Fruit fly (Drosophila melanogaster) whole organism, embryonic: ENCODE results near the gene capu.
A peak's percentile ranks its signal among the peaks of the same experiment; 100 is the strongest.

Experiments
- Blimp-1 ChIP-seq: fragments of 200-800 bp; sonication (Bioruptor generic); optimal IDR thresholded peaks from 3 replicates; lab custom pipeline; 2018; ENCODE audit warnings: missing biosample characterization, missing genetic modification characterization, mild to moderate bottlenecking, moderate library complexity, missing genetic modification reagents
- CG10462 ChIP-seq: fragments of 200-800 bp; sonication (Bioruptor generic); optimal IDR thresholded peaks from 2 replicates; lab custom pipeline; 2016; ENCODE audit warnings: missing biosample characterization, missing genetic modification characterization
- CG12104 ChIP-seq: fragments of 200-800 bp; sonication (Bioruptor generic); optimal IDR thresholded peaks from 3 replicates; lab custom pipeline; 2016; ENCODE audit warnings: missing biosample characterization, missing genetic modification characterization
- CG12236 ChIP-seq: fragments of 200-800 bp; sonication (Bioruptor generic); optimal IDR thresholded peaks from 2 replicates; lab custom pipeline; 2016; ENCODE audit warnings: missing biosample characterization, missing genetic modification characterization
- CG13775 ChIP-seq: fragments of 200-800 bp; sonication (Bioruptor generic); optimal IDR thresholded peaks from 3 replicates; lab custom pipeline; 2017; ENCODE audit warnings: missing biosample characterization, mild to moderate bottlenecking, missing genetic modification characterization
- CG14710 ChIP-seq: fragments of 200-800 bp; sonication (Bioruptor generic); optimal IDR thresholded peaks from 3 replicates; lab custom pipeline; 2019; ENCODE audit warnings: missing biosample characterization, mild to moderate bottlenecking, missing genetic modification characterization, moderate library complexity
- CG15601 ChIP-seq: fragments of 200-800 bp; sonication (Bioruptor generic); optimal IDR thresholded peaks from 3 replicates; lab custom pipeline; 2019; ENCODE audit warnings: missing biosample characterization, mild to moderate bottlenecking, missing genetic modification characterization, moderate library complexity
- CG1603 ChIP-seq: fragments of 200-800 bp; sonication (Bioruptor generic); optimal IDR thresholded peaks from 2 replicates; lab custom pipeline; 2019; ENCODE audit warnings: missing biosample characterization, mild to moderate bottlenecking, missing genetic modification characterization, moderate library complexity
- CG1647 ChIP-seq: fragments of 200-800 bp; sonication (Bioruptor generic); optimal IDR thresholded peaks from 3 replicates; lab custom pipeline; 2016; ENCODE audit warnings: missing biosample characterization, missing genetic modification characterization
- CG16815 ChIP-seq: fragments of 200-800 bp; sonication (Bioruptor generic); optimal IDR thresholded peaks from 3 replicates; lab custom pipeline; 2017; ENCODE audit warnings: missing biosample characterization, mild to moderate bottlenecking, missing genetic modification characterization
- CG18262 ChIP-seq: fragments of 200-800 bp; optimal IDR thresholded peaks from 3 replicates; lab custom pipeline; 2019; ENCODE audit warnings: missing biosample characterization, mild to moderate bottlenecking, missing genetic modification characterization, moderate library complexity
- CG2199 ChIP-seq: fragments of 200-800 bp; sonication (Bioruptor generic); IDR thresholded peaks from 3 replicates; pipeline ENCODE4 v1.3.6; 2022; ENCODE audit warnings: missing biosample characterization, missing genetic modification characterization
- CG30403 ChIP-seq: fragments of 200-800 bp; sonication (Bioruptor generic); optimal IDR thresholded peaks from 3 replicates; lab custom pipeline; 2016; ENCODE audit warnings: missing biosample characterization, missing genetic modification characterization
- CG30431 ChIP-seq: fragments of 200-800 bp; sonication (Bioruptor generic); optimal IDR thresholded peaks from 2 replicates; lab custom pipeline; 2017; ENCODE audit warnings: missing biosample characterization, missing genetic modification characterization
- CG3407 ChIP-seq: fragments of 200-800 bp; sonication (Bioruptor generic); optimal IDR thresholded peaks from 2 replicates; lab custom pipeline; 2018; ENCODE audit warnings: missing biosample characterization, mild to moderate bottlenecking, missing genetic modification characterization
- CG4854 ChIP-seq: fragments of 200-800 bp; sonication (Bioruptor generic); optimal IDR thresholded peaks from 2 replicates; lab custom pipeline; 2016; ENCODE audit warnings: missing biosample characterization, missing genetic modification characterization, inconsistent platforms
- CG7271 ChIP-seq: fragments of 200-800 bp; sonication (Bioruptor generic); optimal IDR thresholded peaks from 2 replicates; lab custom pipeline; 2018; ENCODE audit warnings: missing biosample characterization, mild to moderate bottlenecking, missing genetic modification characterization, moderate library complexity
- CG7556 ChIP-seq: fragments of 200-800 bp; sonication (Bioruptor generic); optimal IDR thresholded peaks from 2 replicates; lab custom pipeline; 2017; ENCODE audit warnings: missing biosample characterization, mild to moderate bottlenecking, missing genetic modification characterization
- CG7786 ChIP-seq: fragments of 200-800 bp; sonication (Bioruptor generic); optimal IDR thresholded peaks from 2 replicates; lab custom pipeline; 2016; ENCODE audit warnings: missing biosample characterization, missing genetic modification characterization
- CG7839 ChIP-seq: fragments of 200-800 bp; sonication (Bioruptor generic); optimal IDR thresholded peaks from 3 replicates; lab custom pipeline; 2018; ENCODE audit warnings: missing biosample characterization, mild to moderate bottlenecking, missing genetic modification characterization, moderate library complexity
- CG8290 ChIP-seq, 3 experiments: fragments of 200-800 bp; sonication (Bioruptor generic); optimal IDR thresholded peaks; 2 replicates each; lab custom pipeline; 2016 to 2019; ENCODE audit warnings: missing biosample characterization in 3 of 3, missing genetic modification characterization in 3 of 3, mild to moderate bottlenecking in 2 of 3, moderate library complexity in 1 of 3
- D ChIP-seq, 2 experiments: fragments of 200-800 bp in 1 of 2; fragments of >200 bp in 1 of 2; sonication (Bioruptor generic) in 1 of 2; optimal IDR thresholded peaks; 2 replicates in 1 of 2; 3 replicates in 1 of 2; lab custom pipeline; 2017; ENCODE audit warnings: mild to moderate bottlenecking in 1 of 2, missing biosample characterization in 1 of 2, missing genetic modification characterization in 1 of 2, missing genetic modification reagents in 1 of 2
- Dll ChIP-seq: fragments of 200-800 bp; sonication (Bioruptor generic); IDR thresholded peaks from 4 replicates; pipeline ENCODE4 v1.3.6; 2022; ENCODE audit warnings: missing biosample characterization, missing genetic modification characterization; ENCODE audit not compliant: partially characterized antibody
- Doc3 ChIP-seq: fragments of 200-800 bp; sonication (Bioruptor generic); IDR thresholded peaks from 3 replicates; pipeline ENCODE4 v1.3.6; 2022; ENCODE audit warnings: missing biosample characterization, missing genetic modification characterization; ENCODE audit not compliant: partially characterized antibody
- Eip74EF ChIP-seq, 2 experiments: fragments of 200-800 bp in 1 of 2; fragments of >200 bp in 1 of 2; sonication (Bioruptor generic) in 1 of 2; optimal IDR thresholded peaks; 2 replicates each; lab custom pipeline; 2017 to 2019; ENCODE audit warnings: missing biosample characterization in 2 of 2, missing genetic modification characterization in 2 of 2, mild to moderate bottlenecking in 1 of 2, moderate library complexity in 1 of 2
- Fer2 ChIP-seq: fragments of 200-800 bp; sonication (Bioruptor generic); optimal IDR thresholded peaks from 2 replicates; lab custom pipeline; 2018; ENCODE audit warnings: missing biosample characterization, mild to moderate bottlenecking, missing genetic modification characterization, moderate library complexity
- Hmx ChIP-seq: fragments of 200-800 bp; sonication (Bioruptor generic); optimal IDR thresholded peaks from 2 replicates; lab custom pipeline; 2016; ENCODE audit warnings: missing biosample characterization, missing genetic modification characterization
- Kr ChIP-seq: fragments of 200-800 bp; sonication (Bioruptor generic); optimal IDR thresholded peaks from 2 replicates; lab custom pipeline; 2017; ENCODE audit warnings: missing biosample characterization, mild to moderate bottlenecking, missing genetic modification characterization
- MBD-R2 ChIP-seq: fragments of 200-800 bp; sonication (Bioruptor generic); IDR thresholded peaks from 2 replicates; pipeline ENCODE4 v1.3.6; 2022; ENCODE audit warnings: missing biosample characterization, missing genetic modification characterization
- Oli ChIP-seq: fragments of 200-800 bp; sonication (Bioruptor generic); optimal IDR thresholded peaks from 2 replicates; lab custom pipeline; 2018; ENCODE audit warnings: missing biosample characterization, mild to moderate bottlenecking, missing genetic modification characterization, moderate library complexity
- Opbp ChIP-seq: fragments of 200-800 bp; sonication (Bioruptor generic); IDR thresholded peaks from 3 replicates; pipeline ENCODE4 v1.3.6; 2022; ENCODE audit warnings: missing biosample characterization, missing genetic modification characterization; ENCODE audit not compliant: partially characterized antibody
- Rx ChIP-seq: fragments of 200-800 bp; sonication (Bioruptor generic); IDR thresholded peaks from 2 replicates; pipeline ENCODE4 v1.3.6; 2022; ENCODE audit warnings: missing biosample characterization, missing genetic modification characterization
- bbx ChIP-seq: fragments of 200-800 bp; sonication (Bioruptor generic); IDR thresholded peaks from 2 replicates; pipeline ENCODE4 v1.3.6; 2022; ENCODE audit warnings: missing biosample characterization, missing genetic modification characterization; ENCODE audit not compliant: partially characterized antibody
- chm ChIP-seq: fragments of 200-800 bp; sonication (Bioruptor generic); IDR thresholded peaks from 2 replicates; pipeline ENCODE4 v1.3.6; 2022; ENCODE audit warnings: missing biosample characterization, missing genetic modification characterization
- eve ChIP-seq, 2 experiments: fragments of >200 bp; optimal IDR thresholded peaks; 2 replicates each; lab custom pipeline; 2017; ENCODE audit warnings: missing biosample characterization in 2 of 2, missing genetic modification characterization in 2 of 2
- fd96Cb ChIP-seq: fragments of 200-800 bp; sonication (Bioruptor generic); optimal IDR thresholded peaks from 2 replicates; lab custom pipeline; 2018; ENCODE audit warnings: missing biosample characterization, mild to moderate bottlenecking, missing genetic modification characterization, moderate library complexity
- hkb ChIP-seq, 2 experiments: fragments of 200-800 bp in 1 of 2; fragments of >200 bp in 1 of 2; sonication (Bioruptor generic) in 1 of 2; IDR thresholded peaks in 1 of 2; optimal IDR thresholded peaks in 1 of 2; 2 replicates each; pipeline versions ENCODE4 v1.3.6 to Lab custom; 2017 to 2022; ENCODE audit warnings: missing biosample characterization in 1 of 2, missing genetic modification characterization in 1 of 2
- inv ChIP-seq: fragments of 200-800 bp; sonication (Bioruptor generic); IDR thresholded peaks from 2 replicates; pipeline ENCODE4 v1.3.6; 2022; ENCODE audit warnings: missing biosample characterization, missing genetic modification characterization; ENCODE audit not compliant: partially characterized antibody
- lola ChIP-seq, 3 experiments: fragments of >200 bp in 2 of 3; fragments of 200-800 bp in 1 of 3; sonication (Bioruptor generic) in 1 of 3; optimal IDR thresholded peaks; 2 replicates each; lab custom pipeline; 2017 to 2019; ENCODE audit warnings: missing biosample characterization in 3 of 3, missing genetic modification characterization in 3 of 3, mild to moderate bottlenecking in 1 of 3, moderate library complexity in 1 of 3
- onecut ChIP-seq: fragments of 200-800 bp; sonication (Bioruptor generic); IDR thresholded peaks from 2 replicates; pipeline ENCODE4 v1.3.6; 2022; ENCODE audit warnings: missing biosample characterization, missing genetic modification characterization
- ranshi ChIP-seq: fragments of 200-800 bp; sonication (Bioruptor generic); IDR thresholded peaks from 2 replicates; pipeline ENCODE4 v1.3.6; 2022; ENCODE audit warnings: missing biosample characterization, missing genetic modification characterization
- row ChIP-seq: fragments of 200-800 bp; sonication (Bioruptor generic); IDR thresholded peaks from 3 replicates; pipeline ENCODE4 v1.3.6; 2022; ENCODE audit warnings: missing biosample characterization, missing genetic modification characterization
- tin ChIP-seq: fragments of 200-800 bp; sonication (Bioruptor generic); optimal IDR thresholded peaks from 3 replicates; lab custom pipeline; 2016; ENCODE audit warnings: missing biosample characterization, missing genetic modification characterization
- tio ChIP-seq: fragments of 200-800 bp; sonication (Bioruptor generic); optimal IDR thresholded peaks from 2 replicates; lab custom pipeline; 2017; ENCODE audit warnings: missing biosample characterization, missing genetic modification characterization, inconsistent platforms
- trh ChIP-seq: fragments of 200-800 bp; sonication (Bioruptor generic); optimal IDR thresholded peaks from 2 replicates; lab custom pipeline; 2016; ENCODE audit warnings: missing biosample characterization, missing genetic modification characterization
- unpg ChIP-seq: fragments of 200-800 bp; sonication (Bioruptor generic); optimal IDR thresholded peaks from 3 replicates; lab custom pipeline; 2018; ENCODE audit warnings: missing biosample characterization, mild to moderate bottlenecking, missing genetic modification characterization, moderate library complexity
- vfl ChIP-seq: fragments of 200-800 bp; sonication (Bioruptor generic); optimal IDR thresholded peaks from 2 replicates; lab custom pipeline; 2016; ENCODE audit warnings: missing biosample characterization, missing genetic modification characterization
- vvl ChIP-seq: fragments of 200-800 bp; sonication (Bioruptor generic); IDR thresholded peaks from 2 replicates; pipeline ENCODE4 v1.3.6; 2022; ENCODE audit warnings: missing biosample characterization, missing genetic modification characterization

Gene capu

DNA sequence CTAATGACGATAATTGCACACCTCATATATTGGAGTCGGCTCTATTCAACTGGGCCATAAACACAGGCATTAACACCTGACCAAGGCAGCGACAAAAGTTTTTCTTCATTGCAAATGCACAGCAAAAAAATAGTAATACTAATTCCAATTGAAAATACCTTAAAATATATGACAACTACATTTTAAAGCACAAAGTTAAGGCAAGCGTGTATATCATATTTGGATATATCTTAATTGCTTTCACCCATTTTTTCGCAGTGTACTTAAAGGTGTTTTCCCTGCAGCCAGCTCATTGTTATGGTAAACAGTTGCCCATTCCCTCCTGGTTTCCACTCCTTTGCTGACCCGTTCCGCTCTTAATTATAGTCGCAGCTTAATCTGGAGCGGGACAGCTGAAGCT is 61.7 kb downstream of the capu start (continued):
- peak; percentile 49 for TF ChIP-seq fd96Cb
- peak; percentile 42 for TF ChIP-seq CG7839
- no peak for TF ChIP-seq vfl (GFP tag; lab: Kevin White, UChicago)
- peak; percentile 24 for TF ChIP-seq CG3407
- peak; percentile 14 for TF ChIP-seq CG13775 (GFP tag; lab: Kevin White, UChicago)
- no peak for TF ChIP-seq hkb (optimal IDR thresholded peaks at IDR 0.05; lab: Kevin White, UChicago)
- TF ChIP-seq hkb (GFP tag; IDR thresholded peaks at IDR 0.05; lab: Robert Waterston, UW) = peak; percentile 32; the same call in 1 of the 2 replicates
- TF ChIP-seq Opbp (GFP tag; lab: Robert Waterston, UW) = no peak
- peak in 1 of 3 experiments; percentile 53 for TF ChIP-seq lola (GFP tag; optimal IDR thresholded peaks at IDR 0.05; lab: Kevin White, UChicago)
- no peak for TF ChIP-seq CG4854 (GFP tag; lab: Kevin White, UChicago)
- peak; percentile 45 for TF ChIP-seq CG14710 (tag; lab: Kevin White, UChicago)
- no peak for TF ChIP-seq onecut
- TF ChIP-seq Doc3 (GFP tag; lab: Robert Waterston, UW) = no peak
- no peak for TF ChIP-seq CG7786 (GFP tag; lab: Kevin White, UChicago)
- no peak for TF ChIP-seq D (optimal IDR thresholded peaks at IDR 0.05; lab: Kevin White, UChicago)
- peak; percentile 58 for TF ChIP-seq D (GFP tag; optimal IDR thresholded peaks at IDR 0.05; lab: Kevin White, UChicago)
- peak; percentile 26; the same call in 1 of the 2 replicates for TF ChIP-seq ranshi (GFP tag; lab: Robert Waterston, UW)
- no peak for TF ChIP-seq inv (GFP tag; lab: Robert Waterston, UW)
- TF ChIP-seq Blimp-1 (GFP tag; lab: Kevin White, UChicago) = no peak
- TF ChIP-seq CG7271 (tag; lab: Kevin White, UChicago) = no peak
- 0 out of 2 replicates have a peak, but pooled peaks have one; percentile 7 for TF ChIP-seq vvl (GFP tag; lab: Robert Waterston, UW)
- TF ChIP-seq CG1647 (GFP tag; lab: Kevin White, UChicago) = no peak
- no peak for TF ChIP-seq CG16815 (GFP tag; lab: Kevin White, UChicago)
- TF ChIP-seq CG12236 (GFP tag; lab: Kevin White, UChicago) = no peak
- TF ChIP-seq eve (GFP tag; optimal IDR thresholded peaks at IDR 0.05; lab: Kevin White, UChicago) = no peak
- no peak for TF ChIP-seq tio
- peak; percentile 32 for TF ChIP-seq CG30431 (GFP tag; lab: Kevin White, UChicago)
- no peak for TF ChIP-seq Kr
- TF ChIP-seq Hmx (GFP tag; lab: Kevin White, UChicago) = no peak
- peak; percentile 30; the same call in 1 of the 2 replicates for TF ChIP-seq Rx (GFP tag; lab: Robert Waterston, UW)
- 0 out of 3 replicates have a peak, but pooled peaks have one; percentile 34 for TF ChIP-seq CG2199 (GFP tag; lab: Robert Waterston, UW)
- peak; percentile 21 for TF ChIP-seq CG7556
- peak; percentile 32; the same call in 1 of the 3 replicates for TF ChIP-seq row (GFP tag; lab: Robert Waterston, UW)
- TF ChIP-seq chm (GFP tag; lab: Robert Waterston, UW) = no peak
- TF ChIP-seq Oli (tag; lab: Kevin White, UChicago) = peak; percentile 52
- no peak for TF ChIP-seq CG15601 (tag; lab: Kevin White, UChicago)
- no peak for TF ChIP-seq bbx (GFP tag; lab: Robert Waterston, UW)
- TF ChIP-seq trh (GFP tag; lab: Kevin White, UChicago) = no peak
- peak; percentile 72 for TF ChIP-seq CG1603 (tag; lab: Kevin White, UChicago)
- peak; percentile 61 for TF ChIP-seq CG18262 (tag; lab: Kevin White, UChicago)
- peak; percentile 49 for TF ChIP-seq unpg (GFP tag; lab: Kevin White, UChicago)
- no peak for TF ChIP-seq Dll
- no peak for TF ChIP-seq CG8290 (GFP tag; optimal IDR thresholded peaks at IDR 0.05; lab: Kevin White, UChicago)
- TF ChIP-seq CG8290 (tag; optimal IDR thresholded peaks at IDR 0.05; lab: Kevin White, UChicago) = no peak
- no peak for TF ChIP-seq CG12104 (GFP tag; lab: Kevin White, UChicago)
- no peak for TF ChIP-seq Eip74EF (GFP tag; optimal IDR thresholded peaks at IDR 0.05; lab: Kevin White, UChicago)
- TF ChIP-seq MBD-R2 (GFP tag; lab: Robert Waterston, UW) = no peak
- no peak for TF ChIP-seq CG10462
- TF ChIP-seq tin (GFP tag; lab: Kevin White, UChicago) = peak; percentile 19
- TF ChIP-seq Fer2 (tag; lab: Kevin White, UChicago) = no peak
- peak; percentile 28 for TF ChIP-seq CG30403 (GFP tag; lab: Kevin White, UChicago)
